Fruit fly (Drosophila melanogaster) whole organism, embryonic: Measurements from ENCODE around the gene CG5641.
A peak's percentile ranks its signal among the peaks of the same experiment; 100 is the strongest.

Source experiments
- BtbVII ChIP-seq: fragments of 200-800 bp; sonication (Bioruptor generic); optimal IDR thresholded peaks from 3 replicates; lab custom pipeline; 2017; ENCODE audit warnings: missing biosample characterization, mild to moderate bottlenecking, missing genetic modification characterization
- CG11093 ChIP-seq: fragments of 200-800 bp; sonication (Bioruptor generic); IDR thresholded peaks from 3 replicates; pipeline ENCODE4 v1.3.6; 2022; ENCODE audit warnings: missing biosample characterization, missing genetic modification characterization
- CG11398 ChIP-seq: fragments of 200-800 bp; sonication (Bioruptor generic); optimal IDR thresholded peaks from 2 replicates; lab custom pipeline; 2016; ENCODE audit warnings: missing biosample characterization, missing genetic modification characterization
- CG11504 ChIP-seq: fragments of 200-800 bp; sonication (Bioruptor generic); optimal IDR thresholded peaks from 3 replicates; lab custom pipeline; 2019; ENCODE audit warnings: missing biosample characterization, mild to moderate bottlenecking, missing genetic modification characterization, moderate library complexity
- CG12071 ChIP-seq: fragments of 200-800 bp; sonication (Bioruptor generic); optimal IDR thresholded peaks from 3 replicates; lab custom pipeline; 2018; ENCODE audit warnings: missing biosample characterization, mild to moderate bottlenecking, missing genetic modification characterization
- CG12744 ChIP-seq: fragments of 200-800 bp; sonication (Bioruptor generic); optimal IDR thresholded peaks from 2 replicates; lab custom pipeline; 2016; ENCODE audit warnings: missing biosample characterization, missing genetic modification characterization
- CG15269 ChIP-seq: fragments of 200-800 bp; sonication (Bioruptor generic); optimal IDR thresholded peaks from 2 replicates; lab custom pipeline; 2018; ENCODE audit warnings: missing biosample characterization, mild to moderate bottlenecking, missing genetic modification characterization, moderate library complexity
- CG18476 ChIP-seq: fragments of 200-800 bp; sonication (Bioruptor generic); optimal IDR thresholded peaks from 2 replicates; lab custom pipeline; 2016; ENCODE audit warnings: missing biosample characterization, mild to moderate bottlenecking, missing genetic modification characterization
- CG2678 ChIP-seq: fragments of 200-800 bp; sonication (Bioruptor generic); optimal IDR thresholded peaks from 3 replicates; lab custom pipeline; 2019; ENCODE audit warnings: missing biosample characterization, mild to moderate bottlenecking, missing genetic modification characterization, moderate library complexity
- CG2875 ChIP-seq: fragments of 200-800 bp; sonication (Bioruptor generic); optimal IDR thresholded peaks from 2 replicates; lab custom pipeline; 2017; ENCODE audit warnings: missing biosample characterization, mild to moderate bottlenecking, missing genetic modification characterization, missing genetic modification reagents
- CG32532 ChIP-seq: fragments of 200-800 bp; sonication (Bioruptor generic); IDR thresholded peaks from 2 replicates; pipeline ENCODE4 v1.3.6; 2022; ENCODE audit warnings: missing biosample characterization, missing genetic modification characterization
- CG3407 ChIP-seq: fragments of 200-800 bp; sonication (Bioruptor generic); optimal IDR thresholded peaks from 2 replicates; lab custom pipeline; 2018; ENCODE audit warnings: missing biosample characterization, mild to moderate bottlenecking, missing genetic modification characterization
- CG34224 ChIP-seq: fragments of 200-800 bp; sonication (Bioruptor generic); IDR thresholded peaks from 3 replicates; pipeline ENCODE4 v1.3.6; 2022; ENCODE audit warnings: missing biosample characterization, missing genetic modification characterization; ENCODE audit not compliant: partially characterized antibody
- CG43689 ChIP-seq: fragments of 200-800 bp; sonication (Bioruptor generic); IDR thresholded peaks from 2 replicates; pipeline ENCODE4 v1.3.6; 2022; ENCODE audit warnings: missing biosample characterization, missing genetic modification characterization
- CG4730 ChIP-seq: fragments of 200-800 bp; sonication (Bioruptor generic); IDR thresholded peaks from 2 replicates; pipeline ENCODE4 v1.3.6; 2022; ENCODE audit warnings: missing biosample characterization, missing genetic modification characterization
- CG6791 ChIP-seq: fragments of 200-800 bp; sonication (Bioruptor generic); IDR thresholded peaks from 3 replicates; pipeline ENCODE4 v1.3.6; 2022; ENCODE audit warnings: missing biosample characterization, missing genetic modification characterization; ENCODE audit not compliant: partially characterized antibody
- CG6813 ChIP-seq: fragments of 200-800 bp; sonication (Bioruptor generic); optimal IDR thresholded peaks from 2 replicates; lab custom pipeline; 2017; ENCODE audit warnings: missing biosample characterization, missing genetic modification characterization, mild to moderate bottlenecking, moderate library complexity, missing genetic modification reagents
- CG7745 ChIP-seq: fragments of 200-800 bp; sonication (Bioruptor generic); optimal IDR thresholded peaks from 2 replicates; lab custom pipeline; 2018; ENCODE audit warnings: missing biosample characterization, mild to moderate bottlenecking, missing genetic modification characterization, moderate library complexity
- Dad ChIP-seq: fragments of 200-800 bp; sonication (Bioruptor generic); optimal IDR thresholded peaks from 3 replicates; lab custom pipeline; 2016; ENCODE audit warnings: missing biosample characterization, missing genetic modification characterization
- Dfd ChIP-seq, 2 experiments: fragments of >200 bp; optimal IDR thresholded peaks; 2 replicates each; lab custom pipeline; 2017; ENCODE audit warnings: missing biosample characterization in 2 of 2, missing genetic modification characterization in 2 of 2
- Ets65A ChIP-seq: fragments of 200-800 bp; sonication (Bioruptor generic); peaks from one replicate; lab custom pipeline; 2016; ENCODE audit warnings: missing biosample characterization, missing genetic modification characterization
- HHEX ChIP-seq: fragments of 200-800 bp; sonication (Bioruptor generic); optimal IDR thresholded peaks from 3 replicates; lab custom pipeline; 2017; ENCODE audit warnings: missing biosample characterization, mild to moderate bottlenecking, missing genetic modification characterization, missing genetic modification reagents
- HmgZ ChIP-seq: fragments of 200-800 bp; sonication (Bioruptor generic); optimal IDR thresholded peaks from 2 replicates; lab custom pipeline; 2018; ENCODE audit warnings: missing biosample characterization, mild to moderate bottlenecking, missing genetic modification characterization
- Lhr ChIP-seq: fragments of 200-800 bp; sonication (Bioruptor generic); optimal IDR thresholded peaks from 3 replicates; lab custom pipeline; 2017; ENCODE audit warnings: mild to moderate bottlenecking, missing biosample characterization, missing genetic modification reagents, missing genetic modification characterization
- Nf-YB ChIP-seq: fragments of 200-800 bp; sonication (Bioruptor generic); optimal IDR thresholded peaks from 3 replicates; lab custom pipeline; 2019; ENCODE audit warnings: missing biosample characterization, mild to moderate bottlenecking, missing genetic modification characterization, moderate library complexity
- Pdp1 ChIP-seq, 2 experiments: fragments of 200-800 bp; sonication (Bioruptor generic); optimal IDR thresholded peaks; 3 replicates each; lab custom pipeline; 2016; ENCODE audit warnings: missing biosample characterization in 2 of 2, missing genetic modification characterization in 2 of 2, mild to moderate bottlenecking in 1 of 2, moderate library complexity in 1 of 2
- Sin3A ChIP-seq: fragments of >200 bp; optimal IDR thresholded peaks from 2 replicates; lab custom pipeline; 2018
- Ssrp ChIP-seq: fragments of 200-800 bp; sonication (Bioruptor generic); optimal IDR thresholded peaks from 2 replicates; lab custom pipeline; 2018; ENCODE audit warnings: missing biosample characterization, mild to moderate bottlenecking, missing genetic modification characterization, moderate library complexity
- ash1 ChIP-seq: fragments of 200-800 bp; sonication (Bioruptor generic); optimal IDR thresholded peaks from 2 replicates; lab custom pipeline; 2018; ENCODE audit warnings: missing biosample characterization, mild to moderate bottlenecking, missing genetic modification characterization
- bab2 ChIP-seq: fragments of 200-800 bp; sonication (Bioruptor generic); optimal IDR thresholded peaks from 2 replicates; lab custom pipeline; 2016; ENCODE audit warnings: missing biosample characterization, missing genetic modification characterization
- cg ChIP-seq: fragments of 200-800 bp; sonication (Bioruptor generic); optimal IDR thresholded peaks from 3 replicates; lab custom pipeline; 2019; ENCODE audit warnings: missing biosample characterization, mild to moderate bottlenecking, missing genetic modification characterization, moderate library complexity
- croc ChIP-seq: fragments of 200-800 bp; sonication (Bioruptor generic); conservative IDR thresholded peaks from 3 replicates; pipeline ENCODE4 v1.3.6; 2022; ENCODE audit warnings: missing biosample characterization, missing genetic modification characterization
- disco-r ChIP-seq: fragments of 200-800 bp; sonication (Bioruptor generic); optimal IDR thresholded peaks from 2 replicates; lab custom pipeline; 2016; ENCODE audit warnings: missing biosample characterization, missing genetic modification characterization
- dpn ChIP-seq, 2 experiments: fragments of 200-800 bp; sonication (Bioruptor generic); optimal IDR thresholded peaks; 3 replicates each; lab custom pipeline; 2016; ENCODE audit warnings: missing biosample characterization in 2 of 2, missing genetic modification characterization in 2 of 2
- ewg ChIP-seq: fragments of 200-800 bp; sonication (Bioruptor generic); optimal IDR thresholded peaks from 3 replicates; lab custom pipeline; 2017; ENCODE audit warnings: mild to moderate bottlenecking, missing biosample characterization, missing genetic modification reagents, missing genetic modification characterization
- insv ChIP-seq, 2 experiments: fragments of 200-800 bp; sonication (Bioruptor generic); optimal IDR thresholded peaks; 3 replicates each; lab custom pipeline; 2016 to 2018; ENCODE audit warnings: missing biosample characterization in 2 of 2, missing genetic modification characterization in 2 of 2
- kah ChIP-seq: fragments of 200-800 bp; sonication (Bioruptor generic); optimal IDR thresholded peaks from 2 replicates; lab custom pipeline; 2018; ENCODE audit warnings: missing biosample characterization, mild to moderate bottlenecking, missing genetic modification characterization
- lov ChIP-seq, 2 experiments: fragments of 200-800 bp in 1 of 2; fragments of >200 bp in 1 of 2; sonication (Bioruptor generic) in 1 of 2; IDR thresholded peaks in 1 of 2; optimal IDR thresholded peaks in 1 of 2; 2 replicates in 1 of 2; 3 replicates in 1 of 2; pipeline versions ENCODE4 v1.3.6 to Lab custom; 2017 to 2022; ENCODE audit warnings: missing biosample characterization in 1 of 2, missing genetic modification characterization in 1 of 2
- luna ChIP-seq: fragments of 200-800 bp; sonication (Bioruptor generic); optimal IDR thresholded peaks from 2 replicates; lab custom pipeline; 2016; ENCODE audit warnings: missing biosample characterization, missing genetic modification characterization
- otp ChIP-seq: fragments of 200-800 bp; sonication (Bioruptor generic); IDR thresholded peaks from 3 replicates; pipeline ENCODE4, ENCODE4 v1.3.6; 2022; ENCODE audit warnings: missing biosample characterization, missing genetic modification characterization
- p53 ChIP-seq: fragments of 200-800 bp; sonication (Bioruptor generic); optimal IDR thresholded peaks from 2 replicates; lab custom pipeline; 2016; ENCODE audit warnings: missing biosample characterization, missing genetic modification characterization
- pan ChIP-seq, 4 experiments: fragments of >200 bp in 3 of 4; fragments of 200-800 bp in 1 of 4; sonication (Bioruptor generic) in 1 of 4; optimal IDR thresholded peaks in 3 of 4; IDR thresholded peaks in 1 of 4; 2 replicates each; pipeline versions ENCODE4 v1.3.6 to Lab custom; 2017 to 2022; ENCODE audit warnings: missing biosample characterization in 2 of 4, missing genetic modification characterization in 2 of 4, mixed read lengths in 1 of 4
- pb ChIP-seq: fragments of 200-800 bp; sonication (Bioruptor generic); optimal IDR thresholded peaks from 3 replicates; lab custom pipeline; 2016; ENCODE audit warnings: missing biosample characterization, missing genetic modification characterization
- schlank ChIP-seq: fragments of 200-800 bp; sonication (Bioruptor generic); optimal IDR thresholded peaks from 2 replicates; lab custom pipeline; 2018; ENCODE audit warnings: missing biosample characterization, mild to moderate bottlenecking, missing genetic modification characterization
- ssp ChIP-seq: fragments of 200-800 bp; sonication (Bioruptor generic); IDR thresholded peaks from 2 replicates; pipeline ENCODE4 v1.3.6; 2022; ENCODE audit warnings: missing biosample characterization, missing genetic modification characterization
- tap ChIP-seq: fragments of 200-800 bp; optimal IDR thresholded peaks from 3 replicates; lab custom pipeline; 2019; ENCODE audit warnings: missing biosample characterization, mild to moderate bottlenecking, missing genetic modification characterization, moderate library complexity
- tin ChIP-seq: fragments of 200-800 bp; sonication (Bioruptor generic); optimal IDR thresholded peaks from 3 replicates; lab custom pipeline; 2016; ENCODE audit warnings: missing biosample characterization, missing genetic modification characterization
- wor ChIP-seq: fragments of 200-800 bp; sonication (Bioruptor generic); IDR thresholded peaks from 2 replicates; pipeline ENCODE4 v1.3.6; 2022; ENCODE audit warnings: missing biosample characterization, missing genetic modification characterization
- zfh2 ChIP-seq: fragments of 200-800 bp; sonication (Bioruptor generic); optimal IDR thresholded peaks from 2 replicates; lab custom pipeline; 2016; ENCODE audit warnings: missing biosample characterization, missing genetic modification characterization

CG5641 gene

DNA sequence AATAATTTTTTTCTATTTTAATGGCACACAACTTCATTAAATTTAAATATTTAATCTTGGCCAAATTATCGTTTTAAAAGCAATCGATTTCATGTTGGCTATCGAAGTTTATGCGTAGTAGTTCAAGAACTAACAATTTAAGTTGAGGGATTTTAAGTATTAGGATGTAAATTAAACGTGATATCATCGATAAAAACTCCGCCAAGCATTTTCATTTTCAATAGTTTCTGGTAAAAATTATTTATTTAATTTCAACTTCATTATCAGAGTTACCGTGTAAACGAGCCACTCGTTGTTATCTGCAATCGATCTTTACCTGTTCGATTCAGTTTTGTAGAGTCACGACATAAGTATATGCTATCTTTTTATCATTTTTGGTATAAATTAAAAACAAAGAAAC is 26.1 kb downstream of the CG5641 start (continued):
- peak; percentile 98 for TF ChIP-seq CG15269 (tag; lab: Kevin White, UChicago)
- TF ChIP-seq ssp (GFP tag; lab: Robert Waterston, UW) = peak; percentile 76
- peak; percentile 94 for TF ChIP-seq CG12744 (GFP tag; lab: Kevin White, UChicago)
- TF ChIP-seq CG4730 (GFP tag; lab: Robert Waterston, UW) = peak; percentile 86
- TF ChIP-seq kah (GFP tag; lab: Kevin White, UChicago) = peak; percentile 97
- TF ChIP-seq schlank (tag; lab: Kevin White, UChicago) = peak; percentile 94
- TF ChIP-seq CG6791 (GFP tag; lab: Robert Waterston, UW) = no peak
- peak; percentile 98 for TF ChIP-seq HmgZ
- peak; percentile 100 for TF ChIP-seq CG12071 (GFP tag; lab: Kevin White, UChicago)
- no peak for TF ChIP-seq lov (optimal IDR thresholded peaks at IDR 0.05; lab: Kevin White, UChicago)
- TF ChIP-seq lov (GFP tag; IDR thresholded peaks at IDR 0.05; lab: Robert Waterston, UW) = peak; percentile 98
- TF ChIP-seq otp (GFP tag; lab: Robert Waterston, UW) = peak; percentile 95
- TF ChIP-seq tap (tag; lab: Kevin White, UChicago) = peak; percentile 99
- no peak for TF ChIP-seq Dfd (GFP tag; optimal IDR thresholded peaks at IDR 0.05; lab: Kevin White, UChicago)
- TF ChIP-seq ewg (GFP tag; lab: Kevin White, UChicago) = peak; percentile 90
- peak; percentile 94 for TF ChIP-seq dpn (GFP tag; optimal IDR thresholded peaks at IDR 0.05; lab: Kevin White, UChicago)
- peak; percentile 100 for TF ChIP-seq tin (GFP tag; lab: Kevin White, UChicago)
- peak; percentile 22 to 79 for TF ChIP-seq insv (GFP tag; optimal IDR thresholded peaks at IDR 0.05; lab: Kevin White, UChicago)
- peak; percentile 100 for TF ChIP-seq BtbVII (GFP tag; lab: Kevin White, UChicago)
- TF ChIP-seq CG32532 (GFP tag; lab: Robert Waterston, UW) = peak; percentile 96
- peak; percentile 95 for TF ChIP-seq bab2
- TF ChIP-seq wor (GFP tag; lab: Robert Waterston, UW) = peak; percentile 92
- TF ChIP-seq CG11504 (tag; lab: Kevin White, UChicago) = peak; percentile 97
- peak; percentile 100 for TF ChIP-seq CG18476 (GFP tag; lab: Kevin White, UChicago)
- TF ChIP-seq Pdp1 (GFP tag; optimal IDR thresholded peaks at IDR 0.05; lab: Kevin White, UChicago) = peak; percentile 94 to 96
- peak; percentile 98 for TF ChIP-seq Ets65A (GFP tag; lab: Kevin White, UChicago)
- peak; percentile 99 for TF ChIP-seq CG6813 (GFP tag; lab: Kevin White, UChicago)
- TF ChIP-seq Sin3A (lab: Kevin White, UChicago) = no peak
- no peak for TF ChIP-seq cg (GFP tag; lab: Kevin White, UChicago)
- TF ChIP-seq CG11093 = peak; percentile 84
- peak; percentile 86 for TF ChIP-seq disco-r (GFP tag; lab: Kevin White, UChicago)
- peak; percentile 91 for TF ChIP-seq croc (GFP tag; lab: Robert Waterston, UW)
- TF ChIP-seq Nf-YB (GFP tag; lab: Kevin White, UChicago) = peak; percentile 89
- peak; percentile 95 for TF ChIP-seq CG3407 (GFP tag; lab: Kevin White, UChicago)
- peak; percentile 75 for TF ChIP-seq luna (GFP tag; lab: Kevin White, UChicago)
- TF ChIP-seq CG7745 (tag; lab: Kevin White, UChicago) = peak; percentile 92
- TF ChIP-seq CG34224 (GFP tag; lab: Robert Waterston, UW) = peak; percentile 55; the same call in 1 of the 3 replicates
- TF ChIP-seq pan (optimal IDR thresholded peaks at IDR 0.05; lab: Kevin White, UChicago) = no peak
- TF ChIP-seq pan (GFP tag; optimal IDR thresholded peaks at IDR 0.05 in 1 of 2, IDR thresholded peaks at IDR 0.05 in 1 of 2) = peak in 1 of 2 experiments; percentile 97
- peak; percentile 88 for TF ChIP-seq CG43689 (GFP tag; lab: Robert Waterston, UW)
- TF ChIP-seq p53 (GFP tag; lab: Kevin White, UChicago) = peak; percentile 80
- peak; percentile 94 for TF ChIP-seq CG2875 (GFP tag; lab: Kevin White, UChicago)
- TF ChIP-seq Lhr (GFP tag; lab: Kevin White, UChicago) = peak; percentile 92
- peak; percentile 98 for TF ChIP-seq Ssrp (tag; lab: Kevin White, UChicago)
- peak; percentile 85 for TF ChIP-seq ash1 (GFP tag; lab: Kevin White, UChicago)
- peak; percentile 99 for TF ChIP-seq CG2678 (tag; lab: Kevin White, UChicago)
- peak; percentile 88 for TF ChIP-seq CG11398
- peak; percentile 94 for TF ChIP-seq Dad (GFP tag; lab: Kevin White, UChicago)
- peak; percentile 87 for TF ChIP-seq zfh2
- peak; percentile 98 for TF ChIP-seq HHEX (GFP tag; lab: Kevin White, UChicago)
- peak; percentile 86 for TF ChIP-seq pb
